Worm (Caenorhabditis elegans) whole organism, L2 larva: ENCODE data around the gene nkat-1.

ENCODE experiments used
- Y55F3AM.14 ChIP-seq: fragments of 200-800 bp; sonication (Bioruptor generic); optimal IDR thresholded peaks from 2 replicates; lab custom pipeline; 2018; ENCODE audit warnings: mild to moderate bottlenecking, missing genetic modification characterization, missing compliant biosample characterization
- ZK546.5 ChIP-seq: sonication (generic microtip); optimal IDR thresholded peaks from 2 replicates; lab custom pipeline; 2017; ENCODE audit warnings: missing biosample characterization, missing genetic modification characterization
- aly-2 ChIP-seq: fragments of 150-350 bp; optimal IDR thresholded peaks from 2 replicates; lab custom pipeline; 2014; ENCODE audit warnings: missing biosample characterization, missing genetic modification characterization
- fos-1 ChIP-seq: fragments of 150-350 bp; optimal IDR thresholded peaks from 2 replicates; lab custom pipeline; 2014; ENCODE audit warnings: missing biosample characterization, missing genetic modification characterization
- lin-13 ChIP-seq: fragments of 150-350 bp; optimal IDR thresholded peaks from 2 replicates; lab custom pipeline; 2014; ENCODE audit warnings: missing biosample characterization, missing genetic modification reagents, missing genetic modification characterization
- lin-39 ChIP-seq: fragments of 150-350 bp; optimal IDR thresholded peaks from 2 replicates; lab custom pipeline; 2014; ENCODE audit warnings: missing biosample characterization, missing genetic modification reagents, missing genetic modification characterization
- lsy-2 ChIP-seq, 2 experiments: fragments of 150-350 bp in 1 of 2; sonication (generic microtip) in 1 of 2; optimal IDR thresholded peaks; 2 replicates each; lab custom pipeline; 2014 to 2017; ENCODE audit warnings: missing biosample characterization in 2 of 2, missing genetic modification characterization in 2 of 2
- mab-5 ChIP-seq: fragments of 150-350 bp; optimal IDR thresholded peaks from 2 replicates; lab custom pipeline; 2014; ENCODE audit warnings: missing biosample characterization, missing genetic modification characterization
- nhr-11 ChIP-seq: fragments of 150-350 bp; optimal IDR thresholded peaks from 2 replicates; lab custom pipeline; 2014; ENCODE audit warnings: missing biosample characterization, missing genetic modification characterization
- nhr-21 ChIP-seq: fragments of 150-350 bp; optimal IDR thresholded peaks from 2 replicates; lab custom pipeline; 2014; ENCODE audit warnings: missing biosample characterization, missing genetic modification characterization
- nhr-237 ChIP-seq: fragments of 150-350 bp; optimal IDR thresholded peaks from 2 replicates; lab custom pipeline; 2014; ENCODE audit warnings: missing biosample characterization, missing genetic modification characterization
- nhr-6 ChIP-seq: fragments of 150-350 bp; optimal IDR thresholded peaks from 2 replicates; lab custom pipeline; 2014; ENCODE audit warnings: missing biosample characterization, missing genetic modification characterization
- skn-1 ChIP-seq: sonication (generic microtip); optimal IDR thresholded peaks from 2 replicates; lab custom pipeline; 2017; ENCODE audit warnings: missing biosample characterization, missing genetic modification characterization

- no peak for TF ChIP-seq fos-1 (tag; lab: Kevin White, UChicago)
- no peak for TF ChIP-seq skn-1 (tag; lab: Kevin White, UChicago)
- no peak for TF ChIP-seq ZK546.5 (tag; lab: Kevin White, UChicago)
- no peak for TF ChIP-seq lin-13 (GFP tag; lab: Kevin White, UChicago)
- no peak for TF ChIP-seq aly-2
- TF ChIP-seq nhr-6, result no peak
- TF ChIP-seq nhr-11, result no peak
- no peak for TF ChIP-seq Y55F3AM.14 (GFP tag; lab: Kevin White, UChicago)
- no peak for TF ChIP-seq lsy-2 (tag; optimal IDR thresholded peaks at IDR 0.05; lab: Kevin White, UChicago)
- TF ChIP-seq nhr-21 (tag; lab: Kevin White, UChicago), result no peak
- TF ChIP-seq mab-5 (tag; lab: Kevin White, UChicago), result no peak
- no peak for TF ChIP-seq nhr-237 (tag; lab: Kevin White, UChicago)
- TF ChIP-seq lin-39 (tag; lab: Kevin White, UChicago), result no peak
Measured at ce11 chrX:14185631-14186030, 45.7 kb upstream of the nkat-1 start.
